Worm (Caenorhabditis elegans) whole organism, midembryonic: Measurements from ENCODE around the gene W02H3.3.

ENCODE experiments used
- T22C8.4 ChIP-seq: fragments of 200-800 bp; sonication (Bioruptor generic); IDR thresholded peaks from 2 replicates; pipeline ENCODE4 v1.3.6; 2022; ENCODE audit warnings: missing genetic modification characterization, missing compliant biosample characterization
- cog-1 ChIP-seq: sonication (generic microtip); optimal IDR thresholded peaks from 2 replicates; lab custom pipeline; 2016; ENCODE audit warnings: missing genetic modification characterization, missing compliant biosample characterization
- flt-1 ChIP-seq: fragments of 200-800 bp; sonication (Bioruptor generic); IDR thresholded peaks from 2 replicates; pipeline ENCODE4 v1.3.6; 2022; ENCODE audit warnings: missing genetic modification characterization, missing compliant biosample characterization
- klf-2 ChIP-seq: fragments of 200-800 bp; sonication (Bioruptor generic); conservative IDR thresholded peaks from 2 replicates; pipeline ENCODE4 v1.3.6; 2022; ENCODE audit warnings: missing genetic modification reagents, missing genetic modification characterization, missing compliant biosample characterization
- med-1 ChIP-seq: sonication (generic microtip); optimal IDR thresholded peaks from 2 replicates; lab custom pipeline; 2017; ENCODE audit warnings: missing genetic modification characterization, mild to moderate bottlenecking, missing compliant biosample characterization, antibody characterized with exemption, missing genetic modification reagents; ENCODE audit not compliant: insufficient read depth
- ref-1 ChIP-seq: fragments of 200-800 bp; sonication (Bioruptor generic); conservative IDR thresholded peaks from 2 replicates; pipeline ENCODE4 v1.3.6; 2022; ENCODE audit warnings: missing genetic modification reagents, missing genetic modification characterization, missing compliant biosample characterization
- tab-1 ChIP-seq: fragments of 200-800 bp; sonication (Bioruptor generic); IDR thresholded peaks from 2 replicates; pipeline ENCODE4 v1.3.6; 2022; ENCODE audit warnings: missing genetic modification characterization, missing compliant biosample characterization
- ztf-23 ChIP-seq: fragments of 200-800 bp; sonication (Bioruptor generic); IDR thresholded peaks from 2 replicates; pipeline ENCODE4 v1.3.6; 2022; ENCODE audit warnings: missing genetic modification reagents, missing genetic modification characterization, missing compliant biosample characterization
- ztf-29 ChIP-seq: fragments of 200-800 bp; sonication (Bioruptor generic); IDR thresholded peaks from 2 replicates; pipeline ENCODE4 v1.3.6; 2022; ENCODE audit warnings: missing genetic modification reagents, missing genetic modification characterization, missing compliant biosample characterization

Gene W02H3.3

ce11 chrX:11098086-11098485, at the start of gene W02H3.3:
Gene W02H3.3 (minus strand): TSS chrX:11098186.
- TF ChIP-seq T22C8.4 (GFP tag; lab: Robert Waterston, UW) = no peak
- TF ChIP-seq tab-1 (GFP tag; lab: Robert Waterston, UW) = no peak

ce11 chrX:11137632-11138031, 39.6 kb upstream of the W02H3.3 start:
- no peak for TF ChIP-seq ref-1 (GFP tag; lab: Robert Waterston, UW)
- TF ChIP-seq cog-1 (tag; lab: Kevin White, UChicago) = no peak
- TF ChIP-seq ztf-29 = no peak
- TF ChIP-seq med-1 (GFP tag; lab: Kevin White, UChicago) = no peak
- no peak for TF ChIP-seq klf-2 (GFP tag; lab: Robert Waterston, UW)
- TF ChIP-seq flt-1 = no peak
- no peak for TF ChIP-seq T22C8.4 (GFP tag; lab: Robert Waterston, UW)
- TF ChIP-seq tab-1 (GFP tag; lab: Robert Waterston, UW) = no peak
- no peak for TF ChIP-seq ztf-23 (GFP tag; lab: Robert Waterston, UW)

- TF ChIP-seq ztf-23 (GFP tag; lab: Robert Waterston, UW) = no peak
Measured at ce11 chrX:11136988-11137387, 39.0 kb upstream of the W02H3.3 start.

- TF ChIP-seq ztf-23 (GFP tag; lab: Robert Waterston, UW) (no peak), med-1 (GFP tag; lab: Kevin White, UChicago) (no peak), ztf-29 (no peak), flt-1 (no peak), tab-1 (GFP tag; lab: Robert Waterston, UW) (no peak), cog-1 (tag; lab: Kevin White, UChicago) (no peak), klf-2 (GFP tag; lab: Robert Waterston, UW) (no peak), T22C8.4 (GFP tag; lab: Robert Waterston, UW) (no peak), ref-1 (GFP tag; lab: Robert Waterston, UW) (no peak)
Measured at ce11 chrX:11134750-11135394, 36.9 kb upstream of the W02H3.3 start.

- TF ChIP-seq cog-1 (tag; lab: Kevin White, UChicago) (no peak), tab-1 (GFP tag; lab: Robert Waterston, UW) (no peak), flt-1 (no peak), T22C8.4 (GFP tag; lab: Robert Waterston, UW) (no peak), ztf-29 (no peak), med-1 (GFP tag; lab: Kevin White, UChicago) (no peak), ztf-23 (GFP tag; lab: Robert Waterston, UW) (no peak)
Measured at ce11 chrX:11132260-11132659, 34.3 kb upstream of the W02H3.3 start.

- TF ChIP-seq ztf-29 = no peak
- TF ChIP-seq ztf-23 (GFP tag; lab: Robert Waterston, UW) = no peak
- TF ChIP-seq ref-1 (GFP tag; lab: Robert Waterston, UW) = no peak
- no peak for TF ChIP-seq T22C8.4 (GFP tag; lab: Robert Waterston, UW)
- TF ChIP-seq klf-2 (GFP tag; lab: Robert Waterston, UW) = no peak
- no peak for TF ChIP-seq cog-1 (tag; lab: Kevin White, UChicago)
- TF ChIP-seq flt-1 = no peak
- no peak for TF ChIP-seq tab-1 (GFP tag; lab: Robert Waterston, UW)
- TF ChIP-seq med-1 (GFP tag; lab: Kevin White, UChicago) = no peak
Measured at ce11 chrX:11126259-11126658, 28.3 kb upstream of the W02H3.3 start.

ce11 chrX:11125520-11125919, 27.5 kb upstream of the W02H3.3 start, which contains the start of gene alr-1:
Gene alr-1 (minus strand): TSS chrX:11125620.
- TF ChIP-seq ref-1 (GFP tag; lab: Robert Waterston, UW) = no peak
- TF ChIP-seq ztf-29 = no peak
- no peak for TF ChIP-seq klf-2 (GFP tag; lab: Robert Waterston, UW)
- TF ChIP-seq tab-1 (GFP tag; lab: Robert Waterston, UW) = no peak
- no peak for TF ChIP-seq T22C8.4 (GFP tag; lab: Robert Waterston, UW)
- no peak for TF ChIP-seq flt-1
- no peak for TF ChIP-seq cog-1 (tag; lab: Kevin White, UChicago)
- no peak for TF ChIP-seq ztf-23 (GFP tag; lab: Robert Waterston, UW)
- no peak for TF ChIP-seq med-1 (GFP tag; lab: Kevin White, UChicago)

- TF ChIP-seq ref-1 (GFP tag; lab: Robert Waterston, UW) = no peak
Measured at ce11 chrX:11123998-11124397, 26.0 kb upstream of the W02H3.3 start.

- TF ChIP-seq flt-1 (no peak), med-1 (GFP tag; lab: Kevin White, UChicago) (no peak), tab-1 (GFP tag; lab: Robert Waterston, UW) (no peak), ref-1 (GFP tag; lab: Robert Waterston, UW) (no peak), klf-2 (GFP tag; lab: Robert Waterston, UW) (no peak), ztf-23 (GFP tag; lab: Robert Waterston, UW) (no peak), ztf-29 (no peak), cog-1 (tag; lab: Kevin White, UChicago) (no peak), T22C8.4 (GFP tag; lab: Robert Waterston, UW) (no peak)
Measured at ce11 chrX:11122412-11122811, 24.4 kb upstream of the W02H3.3 start.

ce11 chrX:11120808-11121207, 22.8 kb upstream of the W02H3.3 start, which contains the start of gene R08B4.3:
Gene R08B4.3 (minus strand): TSS chrX:11121005.
- TF ChIP-seq med-1 (GFP tag; lab: Kevin White, UChicago) (no peak), tab-1 (GFP tag; lab: Robert Waterston, UW) (no peak), flt-1 (no peak), cog-1 (tag; lab: Kevin White, UChicago) (no peak), ref-1 (GFP tag; lab: Robert Waterston, UW) (no peak), ztf-29 (no peak), ztf-23 (GFP tag; lab: Robert Waterston, UW) (no peak), T22C8.4 (GFP tag; lab: Robert Waterston, UW) (no peak), klf-2 (GFP tag; lab: Robert Waterston, UW) (no peak)
